Fruit fly (Drosophila melanogaster): ENCODE data around the gene CG5355.

DNA sequence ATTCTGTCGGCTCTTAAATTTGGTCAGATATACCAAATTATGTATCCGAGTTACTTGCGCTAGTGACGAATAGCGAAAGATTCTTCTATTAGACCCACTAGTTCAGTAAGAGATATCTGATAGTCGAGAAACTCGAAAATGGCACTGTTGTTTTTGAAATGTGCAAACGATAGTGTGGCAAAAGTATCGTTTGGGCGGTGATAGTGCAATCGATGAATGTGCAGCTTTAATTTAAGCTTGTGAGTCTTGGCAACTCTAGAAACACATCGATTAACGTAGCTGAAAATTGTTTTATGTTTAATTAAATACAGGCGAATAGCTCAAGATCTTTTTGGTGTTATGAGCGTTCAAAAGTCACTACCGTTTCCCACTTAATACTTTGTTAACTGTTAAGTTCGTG is 24.1 kb upstream of the CG5355 start, which contains the start of gene STUB1:
- TF ChIP-seq CTCF (optimal IDR thresholded peaks at IDR 0.05) (no peak), CG8478 (optimal IDR thresholded peaks at IDR 0.05) (no peak)

Measured in S2 (cell line).